Fruit fly (Drosophila melanogaster): ENCODE results near the gene Or22a.

The Or22a gene

DNA sequence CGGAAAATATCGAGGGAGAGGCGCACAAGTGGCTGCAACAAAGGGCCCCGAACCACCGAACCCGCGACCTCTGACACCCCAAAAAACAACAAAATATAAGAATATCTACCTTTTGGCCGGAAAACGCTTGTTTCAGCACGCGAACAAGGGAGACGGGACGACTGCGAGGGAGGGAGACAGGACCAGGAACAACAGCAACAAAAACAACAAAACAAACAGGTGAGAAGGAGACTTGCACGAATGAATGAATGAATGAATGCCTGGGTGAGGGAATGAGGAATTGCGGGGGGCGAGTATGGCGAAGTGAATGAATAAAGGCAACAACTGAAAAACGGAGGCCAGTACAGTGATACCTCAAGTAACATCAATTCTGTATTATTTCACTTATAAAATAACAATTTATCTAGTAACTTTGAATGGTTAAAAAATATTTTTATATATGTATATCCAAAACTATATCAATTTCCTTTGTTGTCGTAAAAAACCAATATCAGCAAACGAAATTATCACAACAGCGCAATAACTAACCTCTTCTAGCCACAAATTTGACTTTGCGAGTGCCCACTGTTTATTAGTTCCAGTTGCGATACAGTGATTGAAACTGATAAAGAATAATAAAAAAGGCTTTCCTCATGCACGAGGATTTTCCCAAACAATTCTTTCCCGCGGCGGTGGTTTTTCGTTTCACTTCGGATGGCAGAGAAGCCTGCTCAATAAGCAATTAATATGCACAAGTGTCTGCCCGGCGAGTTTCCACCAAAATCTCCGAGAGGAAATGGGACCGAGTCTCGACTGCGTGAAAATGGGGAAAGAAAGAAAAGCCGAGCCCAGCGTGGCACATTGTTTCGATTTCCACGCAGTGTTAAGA is 36.6 kb downstream of the Or22a start (continued):
- TF ChIP-seq dysf (GFP tag; IDR thresholded peaks at IDR 0.05), result 0 out of 3 replicates have a peak, but pooled peaks have one; percentile 20
- no peak for TF ChIP-seq Deaf1 (tag; optimal IDR thresholded peaks at IDR 0.05)
- TF ChIP-seq yki (optimal IDR thresholded peaks at IDR 0.05), result no peak
- TF ChIP-seq HLHmδ (GFP tag; optimal IDR thresholded peaks at IDR 0.05), result no peak
- TF ChIP-seq Trl (optimal IDR thresholded peaks at IDR 0.05), result no peak
- no peak for TF ChIP-seq Trl (GFP tag; optimal IDR thresholded peaks at IDR 0.05)
- TF ChIP-seq CG17802 (tag; optimal IDR thresholded peaks at IDR 0.05), result no peak
- TF ChIP-seq dm (GFP tag; optimal IDR thresholded peaks at IDR 0.05), result no peak
- TF ChIP-seq run (tag; optimal IDR thresholded peaks at IDR 0.05), result no peak
- no peak for TF ChIP-seq TFAM (GFP tag; optimal IDR thresholded peaks at IDR 0.05)
- TF ChIP-seq lmd (GFP tag; IDR thresholded peaks at IDR 0.05), result no peak
- no peak for TF ChIP-seq insv (GFP tag; optimal IDR thresholded peaks at IDR 0.05)
- no peak for TF ChIP-seq gsb (GFP tag; IDR thresholded peaks at IDR 0.05)
- TF ChIP-seq Bteb2 (GFP tag; optimal IDR thresholded peaks at IDR 0.05), result no peak
- no peak for TF ChIP-seq Hmx (GFP tag; optimal IDR thresholded peaks at IDR 0.05)
- TF ChIP-seq CG4424 (GFP tag; optimal IDR thresholded peaks at IDR 0.05), result no peak
- TF ChIP-seq CG8359 (GFP tag; optimal IDR thresholded peaks at IDR 0.05; ENCODE audit: borderline replicate concordance), result no peak
- TF ChIP-seq CG12391 (tag; optimal IDR thresholded peaks at IDR 0.05), result peak; percentile 40
- TF ChIP-seq pan (optimal IDR thresholded peaks at IDR 0.05), result no peak
- no peak for TF ChIP-seq pan (GFP tag; optimal IDR thresholded peaks at IDR 0.05 in 1 of 2, IDR thresholded peaks at IDR 0.05 in 1 of 2)
- TF ChIP-seq jing (GFP tag; optimal IDR thresholded peaks at IDR 0.05), result no peak
- TF ChIP-seq stc (GFP tag; IDR thresholded peaks at IDR 0.05), result no peak
- peak; percentile 25 for TF ChIP-seq CoRest (tag; optimal IDR thresholded peaks at IDR 0.05)
- no peak for TF ChIP-seq CG12942 (GFP tag; optimal IDR thresholded peaks at IDR 0.05)
- TF ChIP-seq MESR4 (GFP tag; optimal IDR thresholded peaks at IDR 0.05), result no peak
- peak; percentile 6 for TF ChIP-seq tin (GFP tag; optimal IDR thresholded peaks at IDR 0.05)
- no peak for TF ChIP-seq CG34376 (GFP tag; optimal IDR thresholded peaks at IDR 0.05)
- TF ChIP-seq CG6654 (GFP tag; optimal IDR thresholded peaks at IDR 0.05), result no peak
- no peak for TF ChIP-seq Hsf (GFP tag; optimal IDR thresholded peaks at IDR 0.05)
- TF ChIP-seq MTF-1 (GFP tag; optimal IDR thresholded peaks at IDR 0.05; ENCODE audit: borderline replicate concordance), result no peak
- TF ChIP-seq CG2129 (GFP tag; IDR thresholded peaks at IDR 0.05; ENCODE audit: partially characterized antibody), result no peak
- TF ChIP-seq HHEX (GFP tag; optimal IDR thresholded peaks at IDR 0.05), result no peak
- no peak for TF ChIP-seq CG6683 (GFP tag; optimal IDR thresholded peaks at IDR 0.05)
- no peak for TF ChIP-seq gce (GFP tag; IDR thresholded peaks at IDR 0.05)
- TF ChIP-seq Hand (GFP tag; optimal IDR thresholded peaks at IDR 0.05), result no peak
- no peak for TF ChIP-seq CG11560 (tag; IDR thresholded peaks at IDR 0.05)
- TF ChIP-seq Ets65A (GFP tag), result peak; percentile 59
- TF ChIP-seq CG4820 (GFP tag; optimal IDR thresholded peaks at IDR 0.05), result no peak
- no peak for TF ChIP-seq ase (GFP tag; IDR thresholded peaks at IDR 0.05)
- TF ChIP-seq scrt (GFP tag; optimal IDR thresholded peaks at IDR 0.05), result no peak
- TF ChIP-seq vnd (GFP tag; IDR thresholded peaks at IDR 0.05; ENCODE audit: partially characterized antibody), result no peak
- no peak for TF ChIP-seq CG6791 (GFP tag; IDR thresholded peaks at IDR 0.05; ENCODE audit: partially characterized antibody)
- no peak for TF ChIP-seq peb (GFP tag; IDR thresholded peaks at IDR 0.05)
- no peak for TF ChIP-seq CG32767 (GFP tag; IDR thresholded peaks at IDR 0.05)
- no peak for TF ChIP-seq disco-r (GFP tag; optimal IDR thresholded peaks at IDR 0.05)
- no peak for TF ChIP-seq B-H2 (GFP tag; optimal IDR thresholded peaks at IDR 0.05)
- no peak for TF ChIP-seq Kr (GFP tag; optimal IDR thresholded peaks at IDR 0.05)
- no peak for TF ChIP-seq Aef1 (GFP tag; IDR thresholded peaks at IDR 0.05)
- peak; percentile 6 for TF ChIP-seq ind (GFP tag; optimal IDR thresholded peaks at IDR 0.05)
- no peak for TF ChIP-seq bigmax (GFP tag; optimal IDR thresholded peaks at IDR 0.05)
- TF ChIP-seq CG32772 (GFP tag; IDR thresholded peaks at IDR 0.05), result no peak
